Worm (Caenorhabditis elegans): Measurements from ENCODE around the gene E02C12.9.

Gene E02C12.9

DNA sequence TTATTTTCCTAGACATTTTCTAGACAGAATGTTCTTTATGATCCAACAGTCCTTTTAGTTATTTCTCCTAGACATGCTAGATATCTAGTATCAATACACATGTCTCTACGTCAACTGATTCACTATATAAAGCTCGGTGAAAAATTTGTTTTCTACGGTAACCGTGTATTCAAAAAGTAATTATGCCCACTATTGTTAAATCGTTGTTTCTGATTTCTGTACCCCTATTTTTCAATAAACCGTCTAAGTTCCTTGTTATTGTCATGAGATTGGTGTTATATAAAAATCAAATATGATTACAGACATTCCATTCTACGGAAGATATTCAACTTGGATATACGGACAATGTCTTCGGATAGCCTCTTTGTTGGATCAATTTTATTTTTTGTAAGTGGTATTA, 22.3 kb downstream of the E02C12.9 start, which contains the start of gene srx-46:
TSS of gene srx-46 (plus strand) at position 301 of the 400 bp plus-strand sequence.
- TF ChIP-seq duxl-1 (tag; optimal IDR thresholded peaks at IDR 0.05; ENCODE audit: poor library complexity) (no peak), nhr-237 (tag; optimal IDR thresholded peaks at IDR 0.05) (no peak), ZK546.5 (tag; optimal IDR thresholded peaks at IDR 0.05) (no peak), nhr-25 (tag; optimal IDR thresholded peaks at IDR 0.05; ENCODE audit: borderline replicate concordance, insufficient read depth) (no peak), daf-16 (GFP tag; optimal IDR thresholded peaks at IDR 0.05) (no peak), daf-16 (tag; optimal IDR thresholded peaks at IDR 0.05) (no peak), zip-2 (tag; optimal IDR thresholded peaks at IDR 0.05) (no peak), nhr-41 (GFP tag; IDR thresholded peaks at IDR 0.05) (no peak), ctbp-1 (GFP tag; IDR thresholded peaks at IDR 0.05) (no peak), attf-4 (tag; optimal IDR thresholded peaks at IDR 0.05) (no peak), lir-3 (tag; optimal IDR thresholded peaks at IDR 0.05) (no peak), nhr-48 (tag; optimal IDR thresholded peaks at IDR 0.05) (no peak), T26A8.4 (GFP tag; IDR thresholded peaks at IDR 0.05) (no peak), nhr-77 (tag; optimal IDR thresholded peaks at IDR 0.05) (no peak), nhr-11 (tag; optimal IDR thresholded peaks at IDR 0.05) (no peak), dve-1 (tag; optimal IDR thresholded peaks at IDR 0.05; ENCODE audit: insufficient read depth) (no peak), set-16 (GFP tag; IDR thresholded peaks at IDR 0.05) (no peak), F37D6.2 (tag; optimal IDR thresholded peaks at IDR 0.05) (no peak), snpc-1.2 (GFP tag; IDR thresholded peaks at IDR 0.05) (no peak), lim-7 (GFP tag; IDR thresholded peaks at IDR 0.05) (no peak)

ce11 chrV:9349687-9350086, 25.6 kb downstream of the E02C12.9 start, which contains the start of gene srx-47:
srx-47 (plus strand) TSS chrV:9349987.
- TF ChIP-seq jun-1 (tag; optimal IDR thresholded peaks at IDR 0.05) (no peak), F49E8.2 (tag; optimal IDR thresholded peaks at IDR 0.05; ENCODE audit: borderline replicate concordance) (no peak), spr-3 (GFP tag; optimal IDR thresholded peaks at IDR 0.05) (no peak), Y5F2A.4 (GFP tag; optimal IDR thresholded peaks at IDR 0.05) (no peak), mdl-1 (tag; optimal IDR thresholded peaks at IDR 0.05) (no peak), D1046.2 (GFP tag; IDR thresholded peaks at IDR 0.05) (no peak), sdz-12 (GFP tag; optimal IDR thresholded peaks at IDR 0.05) (no peak), daf-16 (GFP tag; optimal IDR thresholded peaks at IDR 0.05) (no peak), daf-16 (tag; optimal IDR thresholded peaks at IDR 0.05) (no peak), saeg-2 (GFP tag; IDR thresholded peaks at IDR 0.05) (no peak), ceh-62 (tag; optimal IDR thresholded peaks at IDR 0.05) (no peak), vab-7 (GFP tag; IDR thresholded peaks at IDR 0.05) (no peak), duxl-1 (tag; optimal IDR thresholded peaks at IDR 0.05; ENCODE audit: poor library complexity) (no peak), snpc-1.2 (GFP tag; IDR thresholded peaks at IDR 0.05) (no peak)

- TF ChIP-seq F10B5.3 (tag; optimal IDR thresholded peaks at IDR 0.05) (no peak), php-3 (GFP tag; IDR thresholded peaks at IDR 0.05) (no peak), nhr-28 (tag; optimal IDR thresholded peaks at IDR 0.05) (peak; percentile 29), dve-1 (tag; optimal IDR thresholded peaks at IDR 0.05; ENCODE audit: insufficient read depth) (peak; percentile 30), lin-1 (GFP tag; IDR thresholded peaks at IDR 0.05) (no peak), daf-8 (GFP tag; IDR thresholded peaks at IDR 0.05) (no peak), Y48G9A.11 (GFP tag; IDR thresholded peaks at IDR 0.05) (peak; percentile 93), ctbp-1 (GFP tag; IDR thresholded peaks at IDR 0.05) (no peak), skn-1 (tag; optimal IDR thresholded peaks at IDR 0.05) (no peak), rbr-2 (tag; optimal IDR thresholded peaks at IDR 0.05) (peak; percentile 23), ceh-28 (tag; optimal IDR thresholded peaks at IDR 0.05) (peak; percentile 69), nhr-6 (tag; optimal IDR thresholded peaks at IDR 0.05) (peak; percentile 27), gei-8 (GFP tag; optimal IDR thresholded peaks at IDR 0.05) (no peak), hmg-1.1 (GFP tag; IDR thresholded peaks at IDR 0.05) (0 out of 2 replicates have a peak, but pooled peaks have one; percentile 21), aha-1 (tag) (peak; percentile 10), attf-4 (tag; optimal IDR thresholded peaks at IDR 0.05) (no peak), dpl-1 (GFP tag; optimal IDR thresholded peaks at IDR 0.05) (peak; percentile 95), R02D3.7 (tag; optimal IDR thresholded peaks at IDR 0.05) (peak; percentile 83), snpc-4 (tag; optimal IDR thresholded peaks at IDR 0.05) (no peak), set-16 (GFP tag; IDR thresholded peaks at IDR 0.05) (no peak), daf-16 (GFP tag; optimal IDR thresholded peaks at IDR 0.05) (no peak), daf-16 (tag; optimal IDR thresholded peaks at IDR 0.05) (peak; percentile 37), hlh-30 (tag; optimal IDR thresholded peaks at IDR 0.05; ENCODE audit: insufficient read depth) (peak; percentile 60), ceh-44 (GFP tag; IDR thresholded peaks at IDR 0.05) (no peak), ZK546.5 (tag; optimal IDR thresholded peaks at IDR 0.05) (no peak), Y75B8A.6 (GFP tag; IDR thresholded peaks at IDR 0.05) (no peak)
Measured at ce11 chrV:9346804-9347203, 28.5 kb downstream of the E02C12.9 start, which contains the start of the genes K07B1.7 and try-5. K07B1.7 (minus strand) TSS chrV:9346962. try-5 (plus strand) TSS chrV:9347044.

Data from whole organism, L4 larva.